Fruit fly (Drosophila melanogaster): Measurements from ENCODE around the gene CG11357.

CG11357 gene

dm6 chr3L:4521809-4522208 lies 20.0 kb upstream of the CG11357 start (continued):
- no peak for TF ChIP-seq mld (GFP tag; IDR thresholded peaks at IDR 0.05; ENCODE audit: partially characterized antibody)
- TF ChIP-seq CG4820 (GFP tag; optimal IDR thresholded peaks at IDR 0.05), result no peak
- peak; percentile 23 for TF ChIP-seq Max (GFP tag; optimal IDR thresholded peaks at IDR 0.05)
- peak; percentile 41; the same call in 1 of the 2 replicates for TF ChIP-seq CG14014 (GFP tag; IDR thresholded peaks at IDR 0.05)
- TF ChIP-seq sd (tag; optimal IDR thresholded peaks at IDR 0.05), result peak; percentile 66
- no peak for TF ChIP-seq hkb (optimal IDR thresholded peaks at IDR 0.05)
- TF ChIP-seq hkb (GFP tag; IDR thresholded peaks at IDR 0.05), result peak; percentile 76
- TF ChIP-seq Ada2b (GFP tag; IDR thresholded peaks at IDR 0.05), result 0 out of 2 replicates have a peak, but pooled peaks have one; percentile 17
- peak; percentile 58 for TF ChIP-seq Camta (GFP tag; optimal IDR thresholded peaks at IDR 0.05)
- TF ChIP-seq org-1 (GFP tag; optimal IDR thresholded peaks at IDR 0.05), result peak; percentile 20
- TF ChIP-seq dmrt99B (tag; optimal IDR thresholded peaks at IDR 0.05), result peak; percentile 17
- TF ChIP-seq CG13296 (GFP tag; optimal IDR thresholded peaks at IDR 0.05), result peak; percentile 38
- peak; percentile 50 for TF ChIP-seq mirr (GFP tag; optimal IDR thresholded peaks at IDR 0.05)
- peak; percentile 5 for TF ChIP-seq CoRest (tag; optimal IDR thresholded peaks at IDR 0.05)
- TF ChIP-seq B-H2 (GFP tag; optimal IDR thresholded peaks at IDR 0.05), result peak; percentile 12
- TF ChIP-seq CG1603 (tag; optimal IDR thresholded peaks at IDR 0.05), result peak; percentile 20
- TF ChIP-seq Fer3 (tag; optimal IDR thresholded peaks at IDR 0.05), result peak; percentile 62
- no peak for TF ChIP-seq pzg (GFP tag; optimal IDR thresholded peaks at IDR 0.05)
- peak; percentile 74 for TF ChIP-seq Rfx (GFP tag; IDR thresholded peaks at IDR 0.05)
- TF ChIP-seq CG17568 (GFP tag; optimal IDR thresholded peaks at IDR 0.05), result peak; percentile 63
- TF ChIP-seq CG12769 (tag; optimal IDR thresholded peaks at IDR 0.05), result peak; percentile 81
- peak in 1 of 2 experiments; percentile 64 for TF ChIP-seq dpn (GFP tag; optimal IDR thresholded peaks at IDR 0.05)
- peak; percentile 25 for TF ChIP-seq fd64A (GFP tag; optimal IDR thresholded peaks at IDR 0.05)
- no peak for TF ChIP-seq tna (GFP tag; IDR thresholded peaks at IDR 0.05; ENCODE audit: partially characterized antibody)
- peak; percentile 72 for TF ChIP-seq sob (GFP tag; IDR thresholded peaks at IDR 0.05)
- peak; percentile 92 for TF ChIP-seq sens (GFP tag)
- TF ChIP-seq Med (GFP tag), result peak; percentile 76
- peak; percentile 36 for TF ChIP-seq CG12219 (GFP tag; optimal IDR thresholded peaks at IDR 0.05)
- no peak for TF ChIP-seq CG17802 (tag; optimal IDR thresholded peaks at IDR 0.05)
- TF ChIP-seq gsb (GFP tag; IDR thresholded peaks at IDR 0.05), result peak; percentile 66
- TF ChIP-seq danr (GFP tag; IDR thresholded peaks at IDR 0.05), result no peak
- peak in 1 of 2 experiments; percentile 43 for TF ChIP-seq eve (GFP tag; optimal IDR thresholded peaks at IDR 0.05)
- no peak for TF ChIP-seq wdn (GFP tag; IDR thresholded peaks at IDR 0.05)
- TF ChIP-seq CG18764 (GFP tag; optimal IDR thresholded peaks at IDR 0.05), result peak; percentile 20
- TF ChIP-seq ATbp (GFP tag; optimal IDR thresholded peaks at IDR 0.05), result peak; percentile 40
- peak; percentile 61 for TF ChIP-seq Fer1 (GFP tag; optimal IDR thresholded peaks at IDR 0.05)
- TF ChIP-seq bcd (GFP tag; optimal IDR thresholded peaks at IDR 0.05), result peak; percentile 29
- no peak for TF ChIP-seq amos (GFP tag; IDR thresholded peaks at IDR 0.05; ENCODE audit: partially characterized antibody)
- peak; percentile 47 for TF ChIP-seq CG10209 (GFP tag; optimal IDR thresholded peaks at IDR 0.05)
- TF ChIP-seq CG9609 (GFP tag; optimal IDR thresholded peaks at IDR 0.05), result no peak
- TF ChIP-seq Bteb2 (GFP tag; optimal IDR thresholded peaks at IDR 0.05), result peak; percentile 27
- TF ChIP-seq gem (tag; optimal IDR thresholded peaks at IDR 0.05), result peak; percentile 29
- TF ChIP-seq CG8924 (tag; optimal IDR thresholded peaks at IDR 0.05), result no peak
- peak; percentile 31 for TF ChIP-seq CG33213 (GFP tag; optimal IDR thresholded peaks at IDR 0.05)
- no peak for TF ChIP-seq Dfd (GFP tag; optimal IDR thresholded peaks at IDR 0.05)
- TF ChIP-seq Oli (tag; optimal IDR thresholded peaks at IDR 0.05), result no peak
- peak; percentile 53 for TF ChIP-seq fd3F (GFP tag; optimal IDR thresholded peaks at IDR 0.05)
- peak; percentile 55 for TF ChIP-seq MTF-1 (GFP tag; optimal IDR thresholded peaks at IDR 0.05; ENCODE audit: borderline replicate concordance)
- no peak for TF ChIP-seq bbx (GFP tag; IDR thresholded peaks at IDR 0.05; ENCODE audit: partially characterized antibody)
- 0 out of 2 replicates have a peak, but pooled peaks have one; percentile 24 for TF ChIP-seq toy (GFP tag; IDR thresholded peaks at IDR 0.05)

Data from whole organism, embryonic.